Worm (Caenorhabditis elegans) whole organism, L2 larva: ENCODE data around the gene tag-65.

Experiments used
- alr-1 ChIP-seq: fragments of 150-350 bp; optimal IDR thresholded peaks from 2 replicates; lab custom pipeline; 2014; ENCODE audit warnings: missing biosample characterization, missing genetic modification characterization
- blmp-1 ChIP-seq: sonication (generic microtip); optimal IDR thresholded peaks from 2 replicates; lab custom pipeline; 2017; ENCODE audit warnings: missing genetic modification characterization, mild to moderate bottlenecking, missing compliant biosample characterization, antibody characterized with exemption, moderate library complexity; ENCODE audit not compliant: insufficient read depth
- ceh-16 ChIP-seq: fragments of 150-350 bp; optimal IDR thresholded peaks from 2 replicates; lab custom pipeline; 2014; ENCODE audit warnings: missing biosample characterization, missing genetic modification characterization
- dmd-4 ChIP-seq: sonication (generic microtip); optimal IDR thresholded peaks from 2 replicates; lab custom pipeline; 2017; ENCODE audit warnings: missing biosample characterization, missing genetic modification characterization
- fos-1 ChIP-seq: fragments of 150-350 bp; optimal IDR thresholded peaks from 2 replicates; lab custom pipeline; 2014; ENCODE audit warnings: missing biosample characterization, missing genetic modification characterization
- lin-39 ChIP-seq: fragments of 150-350 bp; optimal IDR thresholded peaks from 2 replicates; lab custom pipeline; 2014; ENCODE audit warnings: missing biosample characterization, missing genetic modification reagents, missing genetic modification characterization
- mab-5 ChIP-seq: fragments of 150-350 bp; optimal IDR thresholded peaks from 2 replicates; lab custom pipeline; 2014; ENCODE audit warnings: missing biosample characterization, missing genetic modification characterization
- nhr-77 ChIP-seq: fragments of 150-350 bp; optimal IDR thresholded peaks from 2 replicates; lab custom pipeline; 2014; ENCODE audit warnings: missing biosample characterization, missing genetic modification characterization
- snpc-4 ChIP-seq: fragments of 150-350 bp; optimal IDR thresholded peaks from 2 replicates; lab custom pipeline; 2014; ENCODE audit warnings: missing biosample characterization, missing genetic modification characterization
- unc-62 ChIP-seq: fragments of 150-350 bp; optimal IDR thresholded peaks from 2 replicates; lab custom pipeline; 2014; ENCODE audit warnings: missing biosample characterization, missing genetic modification reagents, missing genetic modification characterization
- zag-1 ChIP-seq: fragments of 150-350 bp; optimal IDR thresholded peaks from 2 replicates; lab custom pipeline; 2014; ENCODE audit warnings: missing biosample characterization, missing genetic modification characterization

DNA sequence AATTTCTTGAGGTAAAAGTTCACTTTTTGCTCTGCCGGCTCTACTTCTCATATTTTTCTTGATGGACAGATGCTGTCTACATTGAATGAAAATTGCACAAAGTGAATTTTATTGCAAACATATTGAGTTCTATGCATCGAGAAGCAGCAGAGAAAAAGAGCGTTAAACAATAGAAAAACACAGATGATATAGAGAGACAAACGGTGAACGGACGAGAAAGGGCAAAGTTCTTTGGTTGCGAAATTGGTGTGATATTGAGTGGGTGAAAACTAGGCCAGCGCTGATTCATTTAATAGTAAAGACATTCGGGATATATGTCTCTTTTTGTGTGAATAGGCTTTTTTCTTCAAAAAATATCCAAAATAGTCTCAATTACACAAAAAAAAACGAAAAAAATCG is 24.0 kb downstream of the tag-65 start:
- TF ChIP-seq alr-1 (tag; lab: Kevin White, UChicago) = no peak
- TF ChIP-seq lin-39 = no peak
- TF ChIP-seq zag-1 (tag; lab: Kevin White, UChicago) = no peak
- TF ChIP-seq snpc-4 (tag; lab: Kevin White, UChicago) = no peak
- TF ChIP-seq fos-1 (tag; lab: Kevin White, UChicago) = no peak
- no peak for TF ChIP-seq ceh-16
- TF ChIP-seq blmp-1 (tag; lab: Kevin White, UChicago) = no peak
- no peak for TF ChIP-seq unc-62 (GFP tag; lab: Kevin White, UChicago)
- no peak for TF ChIP-seq mab-5 (tag; lab: Kevin White, UChicago)
- no peak for TF ChIP-seq dmd-4 (tag; lab: Kevin White, UChicago)
- TF ChIP-seq nhr-77 (tag; lab: Kevin White, UChicago) = no peak
